Worm (Caenorhabditis elegans) whole organism, L4 larva: ENCODE data around the gene ceh-88.

Source experiments
- Y105C5A.15 ChIP-seq: fragments of 200-800 bp; sonication (Bioruptor generic); IDR thresholded peaks from 2 replicates; pipeline ENCODE4 v1.3.6; 2022; ENCODE audit warnings: missing genetic modification characterization, missing compliant biosample characterization
- ceh-20 ChIP-seq: fragments of 200-800 bp; sonication (Bioruptor generic); IDR thresholded peaks from 2 replicates; pipeline ENCODE4 v1.3.6; 2022; ENCODE audit warnings: missing genetic modification reagents, missing genetic modification characterization, missing compliant biosample characterization
- fos-1 ChIP-seq: fragments of 150-350 bp; optimal IDR thresholded peaks from 2 replicates; lab custom pipeline; 2014; ENCODE audit warnings: missing biosample characterization, missing genetic modification characterization
- gei-8 ChIP-seq: fragments of 200-800 bp; sonication (Bioruptor generic); optimal IDR thresholded peaks from 2 replicates; lab custom pipeline; 2018; ENCODE audit warnings: mild to moderate bottlenecking, missing genetic modification characterization, missing compliant biosample characterization
- hmg-1.1 ChIP-seq: fragments of 200-800 bp; sonication (Bioruptor generic); IDR thresholded peaks from 2 replicates; pipeline ENCODE4 v1.3.6; 2022; ENCODE audit warnings: missing genetic modification reagents, missing genetic modification characterization, missing compliant biosample characterization
- jun-1 ChIP-seq: fragments of 150-350 bp; optimal IDR thresholded peaks from 2 replicates; lab custom pipeline; 2014; ENCODE audit warnings: missing biosample characterization, missing genetic modification reagents, missing genetic modification characterization
- lin-13 ChIP-seq: fragments of 150-350 bp; optimal IDR thresholded peaks from 2 replicates; lab custom pipeline; 2014; ENCODE audit warnings: missing biosample characterization, missing genetic modification reagents, missing genetic modification characterization
- lsy-2 ChIP-seq, 2 experiments: fragments of 150-350 bp in 1 of 2; sonication (generic microtip) in 1 of 2; optimal IDR thresholded peaks; 2 replicates each; lab custom pipeline; 2014 to 2017; ENCODE audit warnings: missing biosample characterization in 2 of 2, missing genetic modification characterization in 2 of 2
- madf-5 ChIP-seq, 2 experiments: fragments of 200-800 bp; sonication (Bioruptor generic); IDR thresholded peaks; 2 replicates each; pipeline ENCODE4 v1.3.6; 2022; ENCODE audit warnings: missing compliant biosample characterization in 2 of 2, missing genetic modification characterization in 2 of 2
- mdl-1 ChIP-seq, 2 experiments: fragments of 150-350 bp in 1 of 2; sonication (generic microtip) in 1 of 2; optimal IDR thresholded peaks; 2 replicates each; lab custom pipeline; 2014 to 2017; ENCODE audit warnings: missing biosample characterization in 2 of 2, missing genetic modification characterization in 2 of 2
- tag-97 ChIP-seq: fragments of 200-800 bp; sonication (Bioruptor generic); IDR thresholded peaks from 2 replicates; pipeline ENCODE4 v1.3.6; 2022; ENCODE audit warnings: missing genetic modification characterization, missing compliant biosample characterization
- unc-39 ChIP-seq: sonication (generic microtip); optimal IDR thresholded peaks from 2 replicates; lab custom pipeline; 2017; ENCODE audit warnings: missing biosample characterization, missing genetic modification characterization

DNA sequence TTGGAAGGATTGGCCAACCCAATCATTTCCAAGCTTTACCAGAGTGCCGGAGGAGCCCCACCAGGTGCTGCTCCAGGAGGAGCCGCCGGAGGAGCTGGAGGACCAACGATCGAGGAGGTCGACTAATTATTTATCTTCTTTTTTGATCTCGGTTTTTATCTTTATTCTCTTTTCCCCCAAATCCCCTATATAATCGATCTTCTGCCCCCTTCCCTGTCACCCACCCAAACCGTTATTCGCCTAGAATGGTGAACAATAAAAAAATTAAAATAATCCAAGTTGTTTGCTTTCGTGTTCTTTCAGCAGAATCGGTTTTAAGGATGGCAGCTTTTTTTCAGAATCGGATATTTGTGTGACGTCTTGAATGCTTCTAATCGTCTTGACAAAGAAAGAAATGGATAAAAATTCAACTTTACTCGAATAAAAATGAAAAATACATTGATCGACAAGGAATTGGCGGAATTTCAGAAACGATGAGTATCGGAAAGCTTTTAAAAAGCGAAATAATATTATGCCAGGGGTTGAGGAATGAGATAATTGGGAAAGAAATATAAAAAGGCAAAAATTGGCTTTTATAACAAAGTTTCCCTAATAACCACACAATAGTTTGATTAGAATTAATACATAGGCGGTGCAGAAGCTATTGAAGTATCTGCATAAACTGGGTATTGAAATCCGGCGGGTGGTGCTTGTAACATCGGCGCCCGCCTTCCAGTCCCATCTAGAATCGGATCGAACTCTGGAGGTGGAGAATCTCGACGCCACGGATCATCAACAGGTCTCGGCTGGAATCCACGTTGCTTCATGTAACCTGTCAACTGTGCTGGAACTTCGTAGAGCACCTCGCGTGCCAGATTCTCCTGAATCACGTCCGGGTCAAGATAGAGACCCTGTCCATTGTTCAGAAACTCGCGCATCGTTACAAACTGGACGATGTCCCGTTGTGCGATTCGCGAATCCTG lies 47.6 kb upstream of the ceh-88 start:
- peak in 1 of 2 experiments; percentile 91 for TF ChIP-seq lsy-2 (tag; optimal IDR thresholded peaks at IDR 0.05; lab: Kevin White, UChicago)
- no peak for TF ChIP-seq jun-1 (tag; lab: Kevin White, UChicago)
- peak; percentile 89 for TF ChIP-seq lin-13
- TF ChIP-seq mdl-1 (tag; optimal IDR thresholded peaks at IDR 0.05; lab: Kevin White, UChicago): no peak
- no peak for TF ChIP-seq unc-39
- no peak for TF ChIP-seq gei-8 (GFP tag; lab: Kevin White, UChicago)
- peak; percentile 62 to 71 for TF ChIP-seq madf-5 (GFP tag; IDR thresholded peaks at IDR 0.05; lab: Robert Waterston, UW)
- peak; percentile 49; the same call in 1 of the 2 replicates for TF ChIP-seq ceh-20 (GFP tag; lab: Robert Waterston, UW)
- no peak for TF ChIP-seq fos-1
- peak; percentile 52 for TF ChIP-seq hmg-1.1 (GFP tag; lab: Robert Waterston, UW)
- peak; percentile 94 for TF ChIP-seq Y105C5A.15 (GFP tag; lab: Robert Waterston, UW)
- no peak for TF ChIP-seq tag-97 (GFP tag; lab: Robert Waterston, UW)
